Worm (Caenorhabditis elegans): ENCODE data around the gene exos-1.

ce11 chrIII:10989491-10990032, 19.3 kb upstream of the exos-1 start:
- TF ChIP-seq pha-4 (tag; optimal IDR thresholded peaks at IDR 0.05) (no peak), eyg-1 (tag; optimal IDR thresholded peaks at IDR 0.05) (peak; percentile 96), ets-4 (tag; optimal IDR thresholded peaks at IDR 0.05) (peak; percentile 83), pqm-1 (tag; optimal IDR thresholded peaks at IDR 0.05) (peak; percentile 93), ceh-6 (GFP tag; optimal IDR thresholded peaks at IDR 0.05) (peak; percentile 94), T23F11.4 (GFP tag; optimal IDR thresholded peaks at IDR 0.05) (peak; percentile 96), nhr-11 (tag; optimal IDR thresholded peaks at IDR 0.05) (peak; percentile 53), pag-3 (tag; optimal IDR thresholded peaks at IDR 0.05; ENCODE audit: borderline replicate concordance) (peak; percentile 95), fkh-10 (GFP tag; optimal IDR thresholded peaks at IDR 0.05) (peak; percentile 79), npax-4 (tag; optimal IDR thresholded peaks at IDR 0.05) (peak; percentile 86), ama-1 (optimal IDR thresholded peaks at IDR 0.05) (no peak), hlh-13 (GFP tag; optimal IDR thresholded peaks at IDR 0.05) (peak; percentile 97)
